Fruit fly (Drosophila melanogaster) whole organism, prepupa: Measurements from ENCODE around the gene CG14000.

Experiments used
- CG10631 ChIP-seq: fragments of 200-800 bp; sonication (Bioruptor generic); optimal IDR thresholded peaks from 2 replicates; lab custom pipeline; 2016; ENCODE audit warnings: missing biosample characterization, missing genetic modification characterization
- CG10669 ChIP-seq: fragments of 200-800 bp; sonication (Bioruptor generic); optimal IDR thresholded peaks from 3 replicates; lab custom pipeline; 2018; ENCODE audit warnings: missing biosample characterization, mild to moderate bottlenecking, missing genetic modification characterization, moderate library complexity
- CG16779 ChIP-seq: fragments of 200-800 bp; sonication (Bioruptor generic); optimal IDR thresholded peaks from 3 replicates; lab custom pipeline; 2017; ENCODE audit warnings: missing biosample characterization, mild to moderate bottlenecking, missing genetic modification characterization
- CG6792 ChIP-seq: fragments of 200-800 bp; sonication (Bioruptor generic); optimal IDR thresholded peaks from 3 replicates; lab custom pipeline; 2016; ENCODE audit warnings: missing biosample characterization, missing genetic modification characterization
- CG8119 ChIP-seq: fragments of 200-800 bp; sonication (Bioruptor generic); IDR thresholded peaks from 3 replicates; pipeline ENCODE4 v1.3.6; 2022; ENCODE audit warnings: missing biosample characterization, missing genetic modification characterization
- Eip93F ChIP-seq: fragments of 200-800 bp; sonication (Bioruptor generic); optimal IDR thresholded peaks from 2 replicates; lab custom pipeline; 2016; ENCODE audit warnings: missing biosample characterization, mild to moderate bottlenecking, missing genetic modification characterization
- Hr4 ChIP-seq: fragments of 200-800 bp; sonication (Bioruptor generic); optimal IDR thresholded peaks from 3 replicates; lab custom pipeline; 2016; ENCODE audit warnings: missing biosample characterization, missing genetic modification characterization
- Met ChIP-seq: fragments of 200-800 bp; sonication (Bioruptor generic); optimal IDR thresholded peaks from 3 replicates; lab custom pipeline; 2016; ENCODE audit warnings: missing biosample characterization, missing genetic modification characterization
- OdsH ChIP-seq: fragments of 200-800 bp; sonication (Bioruptor generic); optimal IDR thresholded peaks from 3 replicates; lab custom pipeline; 2016; ENCODE audit warnings: missing biosample characterization, missing genetic modification characterization
- dac ChIP-seq: fragments of 200-800 bp; sonication (Bioruptor generic); optimal IDR thresholded peaks from 2 replicates; lab custom pipeline; 2017; ENCODE audit warnings: missing biosample characterization, mild to moderate bottlenecking, missing genetic modification characterization
- eg ChIP-seq: fragments of 200-800 bp; sonication (Bioruptor generic); IDR thresholded peaks from 3 replicates; pipeline ENCODE4 v1.3.6; 2022; ENCODE audit warnings: missing biosample characterization, missing genetic modification characterization
- svp ChIP-seq: fragments of 200-800 bp; sonication (Bioruptor generic); peaks from one replicate; lab custom pipeline; 2016; ENCODE audit warnings: missing biosample characterization, missing genetic modification characterization
- vri ChIP-seq: fragments of 200-800 bp; sonication (Bioruptor generic); optimal IDR thresholded peaks from 3 replicates; lab custom pipeline; 2016; ENCODE audit warnings: missing biosample characterization, mild to moderate bottlenecking, missing genetic modification characterization

dm6 chr2L:5948775-5949526, 38.9 kb upstream of the CG14000 start, which contains the start of gene CG9044:
- TF ChIP-seq CG10631 (GFP tag; lab: Kevin White, UChicago) (no peak), CG10669 (no peak), Hr4 (GFP tag; lab: Kevin White, UChicago) (no peak), eg (GFP tag; lab: Robert Waterston, UW) (no peak), Met (GFP tag; lab: Kevin White, UChicago) (no peak), Eip93F (GFP tag; lab: Kevin White, UChicago) (no peak), dac (GFP tag; lab: Kevin White, UChicago) (no peak), CG6792 (GFP tag; lab: Kevin White, UChicago) (no peak), svp (no peak), CG16779 (tag; lab: Kevin White, UChicago) (no peak), CG8119 (GFP tag; lab: Robert Waterston, UW) (no peak), vri (GFP tag; lab: Kevin White, UChicago) (no peak), OdsH (GFP tag; lab: Kevin White, UChicago) (no peak)
